Fruit fly (Drosophila melanogaster) ovary, adult (tissue): ENCODE measurements around the gene CG32631.

Experiments
- CG17801 ChIP-seq: fragments of 200-800 bp; optimal IDR thresholded peaks from 2 replicates; lab custom pipeline; 2019; ENCODE audit warnings: missing biosample characterization, mild to moderate bottlenecking, missing genetic modification characterization, moderate library complexity; ENCODE audit not compliant: partially characterized antibody

Gene CG32631

DNA sequence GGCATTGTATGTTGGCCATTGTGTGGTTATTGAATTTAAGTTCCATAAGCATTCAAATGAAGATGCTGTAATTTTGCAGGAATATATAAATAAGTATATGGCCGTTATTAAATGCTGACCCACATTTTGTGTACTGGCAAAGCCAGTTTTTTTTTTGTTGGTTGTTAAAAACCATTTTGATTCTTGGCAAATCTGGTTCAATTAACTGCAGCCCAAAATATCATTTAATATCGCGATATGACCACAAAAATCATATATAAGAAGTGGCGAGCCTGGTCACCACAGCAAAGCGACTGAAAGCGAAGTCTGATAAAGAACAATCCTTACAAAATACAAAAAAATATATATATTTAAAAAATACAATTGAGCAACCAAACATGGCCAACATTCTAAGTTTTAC is at the start of gene CG32631:
Gene CG32631 (plus strand): TSS at position 301 of the 400 bp plus-strand sequence.
- TF ChIP-seq CG17801 (GFP tag; lab: Kevin White, UChicago): no peak

DNA sequence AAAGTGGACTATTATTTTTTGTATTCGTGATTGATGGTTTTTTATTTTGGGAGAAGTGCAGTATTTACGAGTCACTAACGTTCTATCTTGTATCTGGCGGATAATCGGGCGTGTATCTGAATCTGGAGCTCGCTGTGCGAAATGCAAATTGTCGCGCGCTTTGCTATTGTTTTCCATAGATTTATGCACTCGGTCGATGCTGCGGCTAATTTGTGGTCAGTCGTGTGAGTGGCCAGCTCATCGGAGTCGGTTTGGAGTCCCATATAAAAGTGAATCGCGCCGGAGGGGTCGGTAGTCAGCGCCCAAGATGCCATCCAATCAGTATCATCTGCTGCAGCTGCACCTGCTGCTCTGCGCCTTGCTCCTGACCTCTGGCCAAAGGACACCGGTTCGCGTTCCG is 28.6 kb upstream of the CG32631 start, which contains the start of gene CG15754:
Gene CG15754 (plus strand): TSS at position 301 of the 400 bp plus-strand sequence.
- no peak for TF ChIP-seq CG17801 (GFP tag; lab: Kevin White, UChicago)

DNA sequence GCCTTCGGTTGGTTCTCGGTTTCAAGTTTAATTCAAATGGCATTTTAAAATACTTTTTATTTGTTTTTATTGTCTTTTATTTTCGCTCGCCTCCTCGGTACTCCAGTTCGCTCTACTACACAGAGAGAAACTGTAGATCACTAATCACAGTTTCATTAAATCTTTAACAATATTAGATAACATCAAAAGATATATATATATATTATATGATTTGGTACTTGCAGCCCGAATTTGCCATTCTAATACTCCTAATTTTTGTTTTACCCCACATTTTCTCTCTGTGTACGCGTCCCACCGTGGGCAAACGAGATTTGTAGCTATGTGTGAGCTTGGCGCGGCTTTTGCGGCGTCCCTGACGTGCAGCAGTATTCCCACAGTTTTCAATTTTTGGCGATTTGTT is 26.6 kb upstream of the CG32631 start:
- TF ChIP-seq CG17801 (GFP tag; lab: Kevin White, UChicago): no peak

DNA sequence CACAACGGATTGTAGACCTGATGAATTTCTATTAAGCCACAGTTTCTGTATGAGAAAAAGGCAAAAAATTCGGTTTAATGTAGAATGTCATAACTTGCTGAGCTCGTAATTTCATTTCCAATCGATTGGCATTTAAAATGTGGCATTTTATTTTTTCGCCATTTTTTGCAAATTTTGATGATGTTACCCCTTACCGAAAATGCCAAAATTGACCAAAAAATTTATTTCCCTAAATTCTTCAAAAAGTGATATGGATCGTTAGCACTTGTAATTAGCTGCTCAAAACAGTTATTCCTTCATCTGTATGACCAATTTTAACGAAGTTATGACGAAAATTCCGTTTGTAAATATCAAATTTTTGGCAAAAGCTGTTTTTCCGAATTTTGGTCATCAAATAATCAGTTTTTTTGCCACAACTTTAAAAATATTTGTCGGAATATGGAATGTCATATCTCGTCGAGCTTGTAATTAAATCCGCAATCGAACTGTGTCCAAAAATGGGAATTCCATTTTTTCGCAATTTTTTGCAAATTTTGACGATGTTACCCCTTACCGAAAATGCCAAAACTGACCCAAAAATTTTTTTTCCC is 26.0 kb upstream of the CG32631 start, which contains the start of gene CG44428:
Gene CG44428 (minus strand): TSS at position 51 of the 590 bp plus-strand sequence.
- no peak for TF ChIP-seq CG17801 (GFP tag; lab: Kevin White, UChicago)

DNA sequence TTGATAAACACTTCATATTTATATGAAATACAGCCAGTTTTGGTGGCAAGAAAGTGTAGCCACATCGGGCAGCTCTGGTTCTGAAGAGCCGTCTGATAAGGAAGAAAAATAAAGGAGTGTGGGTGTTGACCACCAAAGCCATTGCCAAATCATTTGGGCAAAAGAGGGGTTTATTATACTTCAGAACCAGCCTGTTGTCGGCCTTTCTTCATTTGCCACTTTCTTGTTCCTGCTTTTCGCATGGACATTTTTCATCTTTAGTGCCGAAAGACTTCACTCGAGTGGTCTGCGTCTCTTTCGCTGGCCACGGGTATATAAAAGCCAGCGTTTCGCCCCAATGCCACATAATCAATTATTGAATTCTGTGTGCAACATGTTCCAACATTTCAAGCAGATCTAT is 22.2 kb upstream of the CG32631 start, which contains the start of gene CG15756:
Gene CG15756 (plus strand): TSS at position 301 of the 400 bp plus-strand sequence.
- no peak for TF ChIP-seq CG17801 (GFP tag; lab: Kevin White, UChicago)

DNA sequence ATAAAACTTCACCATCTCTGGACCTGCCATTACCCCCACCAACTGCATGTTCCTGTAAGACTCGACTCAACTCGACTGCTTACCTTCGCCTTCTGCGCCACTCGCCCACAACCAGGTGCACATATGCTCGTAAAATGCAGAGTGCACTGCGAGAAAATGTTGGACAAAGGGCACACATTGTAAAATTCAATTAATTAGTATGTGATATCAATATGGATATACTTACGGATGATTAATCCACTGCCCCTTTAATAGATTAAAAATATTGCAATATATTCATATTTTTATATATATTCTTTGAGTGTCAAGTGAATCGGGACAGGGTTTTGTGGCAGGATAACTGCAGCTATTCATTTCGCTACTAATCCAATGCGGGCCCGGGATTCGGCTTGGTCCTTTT is 19.5 kb upstream of the CG32631 start:
- TF ChIP-seq CG17801 (GFP tag; lab: Kevin White, UChicago): no peak

DNA sequence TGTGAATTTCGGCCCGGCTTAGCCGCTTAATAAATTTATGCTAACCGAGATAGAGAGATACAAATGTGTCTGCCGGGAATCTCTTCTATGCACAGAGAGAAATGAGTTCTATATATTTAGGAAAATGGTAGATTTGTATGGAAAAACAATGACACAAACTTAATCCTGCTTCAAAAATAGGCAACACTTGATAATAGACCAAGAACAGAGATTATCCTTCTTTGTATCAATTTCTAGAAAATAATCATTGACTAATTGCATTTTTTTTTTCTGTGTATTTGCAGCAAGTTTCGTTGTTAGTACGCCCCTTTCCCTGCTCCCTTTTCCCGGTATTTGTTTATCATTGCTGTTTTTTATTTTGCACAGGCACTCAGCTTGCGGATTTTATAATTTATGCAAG is 16.8 kb upstream of the CG32631 start:
- no peak for TF ChIP-seq CG17801 (GFP tag; lab: Kevin White, UChicago)

DNA sequence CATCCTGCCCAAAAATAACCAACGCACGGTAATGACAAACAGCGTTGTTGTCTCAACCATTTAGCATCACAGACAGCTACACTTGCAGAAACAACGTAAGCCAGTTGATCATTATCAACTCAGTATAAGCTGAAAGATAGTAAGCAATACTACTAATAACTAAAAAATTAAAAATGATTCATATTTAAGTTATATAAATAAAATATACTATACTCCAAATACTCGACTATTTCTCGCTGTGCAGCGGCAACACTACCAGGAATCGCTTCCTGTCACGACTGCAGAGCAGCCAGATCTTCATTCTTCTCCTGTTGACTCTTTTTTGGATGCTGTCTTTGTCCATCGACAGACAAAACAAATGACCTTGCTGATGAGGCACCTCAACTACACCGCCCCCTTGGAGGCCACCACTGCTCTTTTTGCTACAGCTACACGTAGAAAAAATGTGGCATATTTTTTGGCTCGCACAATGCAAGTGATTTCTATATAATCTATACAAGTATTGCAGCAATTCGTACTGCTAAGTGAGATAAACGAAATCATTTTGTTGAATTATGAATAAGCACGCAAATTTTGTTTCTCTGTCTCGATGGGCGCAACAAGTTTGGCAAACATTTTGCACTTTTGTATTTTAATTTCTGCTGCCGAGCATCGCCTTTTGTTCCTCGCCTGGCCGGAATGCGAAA is 15.2 kb upstream of the CG32631 start:
- no peak for TF ChIP-seq CG17801 (GFP tag; lab: Kevin White, UChicago)

DNA sequence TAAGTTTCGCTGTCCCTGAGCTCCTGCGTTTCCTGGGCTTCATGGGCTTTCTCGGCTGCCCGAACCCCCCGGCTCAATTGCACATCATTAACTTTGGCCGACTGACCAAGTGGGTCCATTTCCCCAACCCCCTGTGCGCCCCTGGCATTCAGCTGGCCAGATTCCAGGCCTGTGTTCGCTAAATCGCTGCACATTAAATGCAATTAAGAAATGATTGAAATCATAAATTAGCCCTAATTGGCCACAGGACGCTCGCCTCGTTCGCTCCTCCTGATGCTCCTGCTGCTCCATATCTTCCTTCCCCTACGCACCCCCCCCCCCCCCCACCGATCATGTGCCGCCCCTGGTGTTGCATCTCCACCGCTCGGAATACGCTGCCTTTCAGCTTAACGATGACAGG is 14.2 kb upstream of the CG32631 start:
- TF ChIP-seq CG17801 (GFP tag; lab: Kevin White, UChicago): no peak

DNA sequence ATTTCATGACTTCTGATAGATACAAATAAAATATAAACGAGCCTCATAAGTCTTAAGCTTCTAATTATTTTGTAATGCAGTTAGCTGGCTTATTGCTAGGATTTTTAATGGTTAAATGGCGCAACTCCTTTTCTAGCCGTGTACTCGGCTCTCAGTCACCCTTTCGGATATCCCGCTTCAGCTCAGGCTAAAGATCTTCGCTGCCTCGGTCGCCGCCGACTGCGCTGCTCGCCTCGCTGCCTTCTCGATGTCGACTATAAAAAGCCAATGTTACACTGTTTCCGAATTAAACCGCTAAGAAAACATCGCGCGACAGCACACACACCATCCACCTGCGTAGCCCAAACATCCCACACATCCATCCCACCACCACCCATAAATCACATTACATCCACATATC is 12.9 kb upstream of the CG32631 start, which contains the start of gene Cpr12A:
Gene Cpr12A (plus strand): TSS at position 301 of the 400 bp plus-strand sequence.
- TF ChIP-seq CG17801 (GFP tag; lab: Kevin White, UChicago): no peak

DNA sequence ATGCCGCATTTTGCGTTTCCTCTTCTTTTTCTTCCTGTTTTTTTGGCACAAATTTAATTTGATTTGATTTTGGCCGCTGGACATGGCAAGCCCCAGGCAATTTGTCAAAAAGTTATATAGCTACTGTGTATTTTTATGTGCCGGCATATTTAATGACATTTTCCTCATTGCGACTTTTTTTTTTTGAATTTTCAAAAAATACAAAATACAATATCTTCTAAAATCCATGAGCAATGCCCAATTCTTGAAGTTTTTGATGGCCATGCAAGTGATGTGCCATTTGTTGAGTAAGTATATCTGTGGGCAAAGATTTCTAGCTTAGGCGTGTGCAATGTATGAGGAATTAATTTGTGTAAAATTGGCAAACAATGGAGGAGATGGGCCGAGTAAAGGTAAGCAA is 572 bp upstream of the CG32631 start, which contains the start of gene CG11816:
Gene CG11816 (minus strand): TSS at position 101 of the 400 bp plus-strand sequence.
- no peak for TF ChIP-seq CG17801 (GFP tag; lab: Kevin White, UChicago)

DNA sequence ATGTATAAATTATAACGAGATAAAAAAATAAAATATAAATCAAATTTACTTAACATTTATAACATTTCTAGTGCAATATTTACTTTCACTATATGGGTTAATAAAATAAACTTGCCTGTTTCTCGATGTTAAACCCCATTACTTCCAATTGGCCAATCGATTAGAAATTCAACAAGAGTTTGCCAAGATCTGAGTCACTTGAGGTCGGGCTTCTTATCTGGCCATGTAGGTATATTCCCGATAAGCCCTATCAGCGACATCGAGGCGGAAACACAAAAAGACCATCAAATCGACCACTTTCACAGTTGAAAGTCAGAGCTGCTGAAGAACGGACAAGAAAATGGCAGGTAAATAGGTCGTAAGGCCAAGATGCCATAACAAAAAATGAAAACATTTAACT is 5.1 kb downstream of the CG32631 start, which contains the start of gene CG32633:
Gene CG32633 (plus strand): TSS at position 301 of the 400 bp plus-strand sequence.
- TF ChIP-seq CG17801 (GFP tag; lab: Kevin White, UChicago): no peak

DNA sequence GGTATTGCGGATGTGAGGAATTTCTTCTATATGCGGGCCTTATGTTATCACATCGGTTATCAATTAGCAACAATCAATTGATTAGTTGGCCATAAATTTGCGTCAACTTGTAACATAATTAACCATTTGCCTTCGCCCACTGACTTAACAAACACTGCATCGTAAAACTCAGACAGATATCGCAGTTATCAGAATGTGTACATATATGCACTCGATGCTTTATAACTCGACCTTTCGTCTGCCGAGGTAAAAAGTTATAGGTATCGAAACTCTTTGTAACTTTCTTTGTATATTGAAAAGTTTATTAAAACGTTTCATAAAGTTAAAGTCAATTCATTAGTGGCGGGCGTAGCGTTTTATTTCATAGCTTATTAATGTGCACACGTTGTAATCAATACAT is 6.8 kb downstream of the CG32631 start:
- no peak for TF ChIP-seq CG17801 (GFP tag; lab: Kevin White, UChicago)

DNA sequence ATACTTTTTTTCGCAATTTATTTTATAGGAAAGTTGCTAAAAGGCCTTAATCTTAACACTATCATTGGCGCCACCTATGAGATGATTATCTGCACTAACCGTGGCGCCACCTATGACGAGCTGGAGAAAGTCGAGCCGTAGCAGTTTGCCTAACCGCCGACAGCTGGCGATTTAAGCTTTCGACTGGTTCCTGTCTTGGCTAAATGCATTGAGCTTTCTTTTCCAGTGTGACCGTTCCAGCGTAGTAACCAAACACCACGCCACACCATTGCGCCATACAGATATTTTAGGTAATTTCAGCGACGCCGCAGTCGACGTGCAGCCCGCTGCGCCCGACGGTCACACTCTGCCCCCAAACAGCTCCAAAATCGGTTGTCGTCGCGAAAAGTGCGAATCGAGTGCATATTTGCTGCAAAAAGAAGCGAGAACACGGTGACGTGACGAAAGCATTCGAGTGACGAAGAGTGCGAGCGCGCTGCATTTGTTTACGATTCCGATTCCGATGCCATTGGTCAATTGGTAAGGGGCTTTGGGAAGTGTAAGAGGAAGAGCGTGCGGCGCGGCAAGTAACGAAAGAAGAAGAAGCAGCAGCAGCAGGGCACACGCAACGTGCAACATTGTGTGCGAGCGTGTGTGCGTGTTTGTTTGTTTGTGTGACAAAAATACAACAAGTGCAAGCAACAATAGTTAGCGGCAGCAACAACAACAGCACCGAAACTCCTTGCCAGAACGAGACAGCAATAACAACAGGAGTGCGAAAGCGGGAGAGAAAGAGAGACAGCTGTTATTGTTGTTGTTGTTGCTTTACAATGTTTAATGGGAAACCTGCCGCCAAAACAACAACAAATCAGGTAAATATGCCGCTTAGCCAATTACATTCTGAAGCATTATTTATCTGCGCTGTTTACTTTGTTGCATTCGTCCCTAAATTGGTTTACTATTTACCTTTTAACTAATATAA is 7.5 kb downstream of the CG32631 start, which contains the start of the genes CG46311 and Tpst:
Gene CG46311 (plus strand): TSS at position 341 of the 961 bp plus-strand sequence.
Gene Tpst (plus strand): TSS at position 341 of the 961 bp plus-strand sequence.
- TF ChIP-seq CG17801 (GFP tag; lab: Kevin White, UChicago): peak; percentile 31
